Worm (Caenorhabditis elegans) whole organism, young adult: Measurements from ENCODE around the gene lelo-4.

Experiments used
- F10E7.11 ChIP-seq: sonication (generic microtip); optimal IDR thresholded peaks from 2 replicates; lab custom pipeline; 2017; ENCODE audit warnings: mild to moderate bottlenecking, missing genetic modification characterization, moderate library complexity, missing compliant biosample characterization
- F57C9.4 ChIP-seq: sonication (generic microtip); optimal IDR thresholded peaks from 2 replicates; lab custom pipeline; 2017; ENCODE audit warnings: mild to moderate bottlenecking, missing genetic modification characterization, missing compliant biosample characterization
- athp-1 ChIP-seq: sonication (generic microtip); optimal IDR thresholded peaks from 2 replicates; lab custom pipeline; 2017; ENCODE audit warnings: mild to moderate bottlenecking, missing genetic modification characterization, missing compliant biosample characterization
- attf-6 ChIP-seq: fragments of 200-800 bp; sonication (Bioruptor generic); IDR thresholded peaks from 2 replicates; pipeline ENCODE4 v1.3.6; 2022; ENCODE audit warnings: missing genetic modification reagents, missing genetic modification characterization, missing compliant biosample characterization
- ceh-27 ChIP-seq: fragments of 200-800 bp; sonication (Bioruptor generic); optimal IDR thresholded peaks from 2 replicates; lab custom pipeline; 2018; ENCODE audit warnings: mild to moderate bottlenecking, missing genetic modification characterization, moderate library complexity, missing compliant biosample characterization
- ceh-40 ChIP-seq: fragments of 200-800 bp; sonication (Bioruptor generic); IDR thresholded peaks from 2 replicates; pipeline ENCODE4 v1.3.6; 2022; ENCODE audit warnings: missing genetic modification characterization, missing compliant biosample characterization
- egl-44 ChIP-seq: fragments of 200-800 bp; sonication (Bioruptor generic); IDR thresholded peaks from 2 replicates; pipeline ENCODE4 v1.3.6; 2022; ENCODE audit warnings: missing genetic modification reagents, missing genetic modification characterization, missing compliant biosample characterization
- nfya-1 ChIP-seq: sonication (generic microtip); optimal IDR thresholded peaks from 2 replicates; lab custom pipeline; 2017; ENCODE audit warnings: antibody characterized with exemption, missing compliant biosample characterization, missing genetic modification characterization, borderline replicate concordance; ENCODE audit not compliant: insufficient read depth
- nhr-179 ChIP-seq: sonication (generic microtip); optimal IDR thresholded peaks from 2 replicates; lab custom pipeline; 2016; ENCODE audit warnings: mild to moderate bottlenecking, missing genetic modification characterization, missing compliant biosample characterization
- rpc-1 ChIP-seq, 2 experiments: fragments of 150-350 bp in 1 of 2; sonication (generic microtip) in 1 of 2; optimal IDR thresholded peaks; 2 replicates each; lab custom pipeline; 2014 to 2018; ENCODE audit warnings: missing biosample characterization in 1 of 2, missing genetic modification characterization in 1 of 2, missing genetic modification reagents in 1 of 2, missing genotype in 1 of 2
- unc-130 ChIP-seq: sonication (generic microtip); optimal IDR thresholded peaks from 2 replicates; lab custom pipeline; 2016; ENCODE audit warnings: missing genetic modification reagents, missing genetic modification characterization, missing compliant biosample characterization
- ztf-18 ChIP-seq: sonication (generic microtip); optimal IDR thresholded peaks from 2 replicates; lab custom pipeline; 2016; ENCODE audit warnings: missing genotype, mild to moderate bottlenecking, missing genetic modification characterization, missing compliant biosample characterization

ce11 chrII:5665991-5666390, 48.7 kb upstream of the lelo-4 start, which contains the start of gene C25H3.16:
- TF ChIP-seq nhr-179 (tag; lab: Kevin White, UChicago) (no peak), F57C9.4 (tag; lab: Kevin White, UChicago) (no peak), rpc-1 (optimal IDR thresholded peaks at IDR 0.05; lab: Kevin White, UChicago) (no peak), rpc-1 (tag; optimal IDR thresholded peaks at IDR 0.05; lab: Kevin White, UChicago) (no peak), F10E7.11 (tag; lab: Kevin White, UChicago) (no peak), ceh-27 (GFP tag; lab: Kevin White, UChicago) (no peak), unc-130 (GFP tag; lab: Kevin White, UChicago) (no peak), ztf-18 (tag; lab: Kevin White, UChicago) (no peak), attf-6 (GFP tag; lab: Robert Waterston, UW) (no peak), athp-1 (no peak), ceh-40 (no peak), egl-44 (GFP tag; lab: Robert Waterston, UW) (no peak), nfya-1 (tag; lab: Kevin White, UChicago) (no peak)
